Worm (Caenorhabditis elegans): ENCODE data around the gene C36C5.12.

C36C5.12 gene

DNA sequence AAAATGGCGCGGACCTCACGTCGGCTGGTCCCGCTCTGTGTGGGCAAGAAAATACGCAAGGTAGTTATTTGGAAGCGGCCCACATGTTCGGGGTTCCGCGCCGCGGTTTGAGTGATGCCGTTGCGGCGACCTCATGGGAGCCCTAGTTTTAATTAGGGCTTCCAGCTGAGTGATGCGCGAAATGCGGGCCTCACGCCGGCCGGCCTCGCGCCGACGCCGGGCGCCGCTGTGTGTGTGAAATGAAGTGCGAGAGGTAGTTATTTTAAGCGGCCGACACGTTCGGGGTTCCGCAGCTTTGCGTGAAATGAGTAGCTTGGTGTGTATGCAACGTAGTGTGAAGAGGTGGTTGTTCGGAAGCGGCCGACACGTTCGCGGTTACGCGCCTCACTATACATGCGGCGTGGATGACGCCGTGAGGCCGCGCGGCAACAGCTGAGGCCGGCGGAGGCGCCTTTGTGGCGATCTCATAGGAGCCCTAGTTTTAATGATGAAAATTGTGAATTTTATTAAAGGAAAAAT, 9.2 kb downstream of the C36C5.12 start:
- TF ChIP-seq sea-1 (GFP tag; conservative IDR thresholded peaks at IDR 0.05): no peak
- no peak for TF ChIP-seq tra-4 (tag; optimal IDR thresholded peaks at IDR 0.05)
- TF ChIP-seq scrt-1 (GFP tag; IDR thresholded peaks at IDR 0.05): no peak
- no peak for TF ChIP-seq hnd-1 (tag; optimal IDR thresholded peaks at IDR 0.05)
- TF ChIP-seq ceh-13 (GFP tag; optimal IDR thresholded peaks at IDR 0.05): no peak
- no peak for TF ChIP-seq hmbx-1 (tag; optimal IDR thresholded peaks at IDR 0.05)
- TF ChIP-seq F13C5.2 (tag; optimal IDR thresholded peaks at IDR 0.05): no peak
- no peak for TF ChIP-seq flt-1 (GFP tag; IDR thresholded peaks at IDR 0.05)
- no peak for TF ChIP-seq hmg-4 (GFP tag; optimal IDR thresholded peaks at IDR 0.05)
- no peak for TF ChIP-seq aly-1 (tag; optimal IDR thresholded peaks at IDR 0.05)
- TF ChIP-seq B0310.2 (tag; optimal IDR thresholded peaks at IDR 0.05): no peak
- no peak for TF ChIP-seq tbx-11 (GFP tag; IDR thresholded peaks at IDR 0.05)
- TF ChIP-seq ets-7 (tag; optimal IDR thresholded peaks at IDR 0.05): no peak
- TF ChIP-seq pes-1 (GFP tag; IDR thresholded peaks at IDR 0.05): no peak
- no peak for TF ChIP-seq ama-1 (optimal IDR thresholded peaks at IDR 0.05)

DNA sequence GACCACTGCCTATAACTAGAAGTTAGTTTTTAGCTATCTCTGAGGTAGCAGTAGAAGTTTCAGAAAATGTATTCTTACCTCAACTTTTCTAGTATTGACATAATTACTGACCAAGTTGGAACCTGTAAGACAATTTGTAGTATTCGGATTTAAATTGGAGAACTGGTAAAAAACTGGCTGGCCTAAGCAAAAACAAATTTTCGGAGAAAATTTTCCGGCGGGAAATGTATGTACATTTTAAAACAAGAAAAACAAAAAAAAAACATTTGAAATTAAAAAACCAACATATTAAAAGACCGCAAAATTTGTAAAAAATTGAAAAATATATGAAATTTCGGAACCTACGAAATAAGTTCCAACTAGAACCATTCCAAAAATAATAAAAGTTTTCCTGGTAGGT, 12.2 kb downstream of the C36C5.12 start, which contains the start of gene srab-11:
Gene srab-11, minus strand, starts transcription at position 101 of the 400 bp plus-strand sequence.
- TF ChIP-seq tra-4 (tag; optimal IDR thresholded peaks at IDR 0.05) (no peak), tbx-37 (GFP tag; conservative IDR thresholded peaks at IDR 0.05) (no peak), ets-7 (tag; optimal IDR thresholded peaks at IDR 0.05) (no peak), ceh-36 (tag; optimal IDR thresholded peaks at IDR 0.05) (no peak), F13C5.2 (tag; optimal IDR thresholded peaks at IDR 0.05) (no peak), B0310.2 (tag; optimal IDR thresholded peaks at IDR 0.05) (no peak), sea-1 (GFP tag; conservative IDR thresholded peaks at IDR 0.05) (no peak), hmg-4 (GFP tag; optimal IDR thresholded peaks at IDR 0.05) (no peak), flt-1 (GFP tag; IDR thresholded peaks at IDR 0.05) (no peak), pes-1 (GFP tag; IDR thresholded peaks at IDR 0.05) (no peak), hnd-1 (tag; optimal IDR thresholded peaks at IDR 0.05) (no peak), hmbx-1 (tag; optimal IDR thresholded peaks at IDR 0.05) (no peak), aly-1 (tag; optimal IDR thresholded peaks at IDR 0.05) (no peak)

DNA sequence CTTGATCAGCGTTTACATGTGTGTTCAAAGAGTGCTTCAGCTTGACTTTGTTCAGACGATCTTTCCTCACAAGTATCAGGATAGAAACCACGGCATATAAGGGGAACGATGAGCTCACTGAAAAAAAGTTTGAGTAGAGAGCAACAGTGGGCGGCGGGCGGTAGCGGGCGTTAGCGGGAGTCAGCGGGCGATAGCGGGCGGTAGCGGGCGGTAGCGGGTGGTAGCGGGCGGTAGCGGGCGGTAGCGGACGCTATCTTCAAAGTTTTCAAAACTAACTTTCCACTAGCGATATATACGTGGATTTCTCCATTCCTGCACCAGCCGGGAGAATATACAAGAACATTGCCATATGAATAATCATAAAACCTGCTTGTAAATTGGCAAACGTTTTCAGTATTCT, 13.9 kb downstream of the C36C5.12 start:
- TF ChIP-seq ceh-36 (tag; optimal IDR thresholded peaks at IDR 0.05) (no peak), flt-1 (GFP tag; IDR thresholded peaks at IDR 0.05) (no peak), ceh-13 (GFP tag; optimal IDR thresholded peaks at IDR 0.05) (no peak), hmbx-1 (tag; optimal IDR thresholded peaks at IDR 0.05) (no peak), sea-1 (GFP tag; conservative IDR thresholded peaks at IDR 0.05) (no peak), ama-1 (optimal IDR thresholded peaks at IDR 0.05) (no peak)

DNA sequence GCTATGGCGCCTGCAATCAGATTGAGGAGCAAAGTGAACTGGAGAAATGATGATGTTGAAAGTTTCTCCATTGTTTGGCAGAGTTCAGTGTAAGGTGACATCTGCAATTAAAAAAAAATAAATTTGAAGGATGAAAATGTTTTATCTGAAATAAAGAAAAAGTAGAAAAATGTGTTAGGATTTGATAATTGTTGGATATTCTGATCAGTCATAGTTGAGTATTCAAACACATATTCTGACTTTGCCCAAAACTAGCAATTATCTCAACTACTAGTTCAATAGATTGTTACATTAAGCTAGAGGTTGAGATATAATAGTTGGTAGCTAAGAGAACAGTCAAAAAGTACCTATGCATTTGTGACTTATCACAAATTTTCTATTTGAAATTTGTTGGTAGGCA, 14.7 kb downstream of the C36C5.12 start, which contains the start of gene srab-10:
Gene srab-10, minus strand, starts transcription at position 101 of the 400 bp plus-strand sequence.
- TF ChIP-seq hmbx-1 (tag; optimal IDR thresholded peaks at IDR 0.05) (no peak), ceh-13 (GFP tag; optimal IDR thresholded peaks at IDR 0.05) (no peak), hnd-1 (tag; optimal IDR thresholded peaks at IDR 0.05) (no peak), tbx-37 (GFP tag; conservative IDR thresholded peaks at IDR 0.05) (no peak), pes-1 (GFP tag; IDR thresholded peaks at IDR 0.05) (no peak)

DNA sequence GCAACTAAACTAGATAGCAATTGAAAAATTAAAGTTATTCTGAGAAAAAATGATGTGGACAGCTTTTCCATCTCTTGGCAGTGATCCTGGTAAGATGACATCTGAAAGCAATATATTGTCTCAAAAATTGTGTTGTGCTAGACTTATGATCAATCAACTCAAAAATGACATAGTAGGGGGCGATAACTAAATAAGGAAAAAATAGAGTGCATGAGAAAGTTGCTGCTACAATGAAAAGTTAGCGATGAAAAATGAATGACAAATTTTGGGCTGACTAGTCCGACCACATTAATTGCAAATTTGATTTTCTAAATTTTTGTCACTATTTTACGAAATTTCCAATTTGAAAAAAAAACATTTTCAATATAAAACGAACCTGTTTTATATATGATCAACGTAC, 18.0 kb downstream of the C36C5.12 start, which contains the start of gene srab-9:
Gene srab-9, minus strand, starts transcription at position 101 of the 400 bp plus-strand sequence.
- no peak for TF ChIP-seq B0310.2 (tag; optimal IDR thresholded peaks at IDR 0.05)
- no peak for TF ChIP-seq ets-7 (tag; optimal IDR thresholded peaks at IDR 0.05)
- no peak for TF ChIP-seq tra-4 (tag; optimal IDR thresholded peaks at IDR 0.05)
- no peak for TF ChIP-seq ceh-36 (tag; optimal IDR thresholded peaks at IDR 0.05)
- TF ChIP-seq hnd-1 (tag; optimal IDR thresholded peaks at IDR 0.05): no peak
- TF ChIP-seq ama-1 (optimal IDR thresholded peaks at IDR 0.05): no peak
- no peak for TF ChIP-seq ceh-13 (GFP tag; optimal IDR thresholded peaks at IDR 0.05)
- TF ChIP-seq pes-1 (GFP tag; IDR thresholded peaks at IDR 0.05): no peak
- TF ChIP-seq aly-1 (tag; optimal IDR thresholded peaks at IDR 0.05): no peak
- no peak for TF ChIP-seq F13C5.2 (tag; optimal IDR thresholded peaks at IDR 0.05)
- TF ChIP-seq tbx-37 (GFP tag; conservative IDR thresholded peaks at IDR 0.05): no peak
- no peak for TF ChIP-seq hmbx-1 (tag; optimal IDR thresholded peaks at IDR 0.05)
- no peak for TF ChIP-seq sea-1 (GFP tag; conservative IDR thresholded peaks at IDR 0.05)
- no peak for TF ChIP-seq tbx-11 (GFP tag; IDR thresholded peaks at IDR 0.05)
- TF ChIP-seq hmg-4 (GFP tag; optimal IDR thresholded peaks at IDR 0.05): no peak
- no peak for TF ChIP-seq flt-1 (GFP tag; IDR thresholded peaks at IDR 0.05)

DNA sequence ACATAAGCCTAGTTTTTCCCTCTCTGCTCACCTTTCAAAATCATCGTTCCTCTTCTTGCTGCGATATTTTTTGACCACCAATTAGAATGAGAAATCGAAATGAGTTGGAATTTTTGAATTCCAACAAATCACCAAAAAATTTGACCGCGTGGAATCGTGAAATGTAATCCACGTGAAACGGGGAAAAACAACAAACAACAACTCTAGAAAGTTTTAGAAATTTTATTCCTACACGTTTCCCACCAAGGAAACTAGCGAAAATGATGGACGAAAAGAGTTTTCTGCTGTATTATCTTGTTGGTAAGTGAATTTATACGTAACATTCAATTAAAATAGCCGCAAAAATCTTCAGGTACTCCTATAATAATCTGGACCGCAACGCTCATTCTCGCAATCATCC, 20.7 kb downstream of the C36C5.12 start, which contains the start of the genes irld-3 and F02C9.1:
Gene irld-3, minus strand, starts transcription at position 101 of the 400 bp plus-strand sequence.
Gene F02C9.1, plus strand, starts transcription at position 216 of the 400 bp plus-strand sequence.
- TF ChIP-seq tbx-11 (GFP tag; IDR thresholded peaks at IDR 0.05): no peak
- no peak for TF ChIP-seq ceh-36 (tag; optimal IDR thresholded peaks at IDR 0.05)
- no peak for TF ChIP-seq B0310.2 (tag; optimal IDR thresholded peaks at IDR 0.05)
- TF ChIP-seq pes-1 (GFP tag; IDR thresholded peaks at IDR 0.05): no peak
- TF ChIP-seq scrt-1 (GFP tag; IDR thresholded peaks at IDR 0.05): no peak
- TF ChIP-seq hnd-1 (tag; optimal IDR thresholded peaks at IDR 0.05): no peak
- TF ChIP-seq aly-1 (tag; optimal IDR thresholded peaks at IDR 0.05): no peak
- TF ChIP-seq F13C5.2 (tag; optimal IDR thresholded peaks at IDR 0.05): no peak
- no peak for TF ChIP-seq hmbx-1 (tag; optimal IDR thresholded peaks at IDR 0.05)
- TF ChIP-seq hmg-4 (GFP tag; optimal IDR thresholded peaks at IDR 0.05): no peak
- no peak for TF ChIP-seq ceh-13 (GFP tag; optimal IDR thresholded peaks at IDR 0.05)
- TF ChIP-seq sea-1 (GFP tag; conservative IDR thresholded peaks at IDR 0.05): no peak
- TF ChIP-seq tbx-37 (GFP tag; conservative IDR thresholded peaks at IDR 0.05): no peak
- no peak for TF ChIP-seq flt-1 (GFP tag; IDR thresholded peaks at IDR 0.05)
- TF ChIP-seq ama-1 (optimal IDR thresholded peaks at IDR 0.05): no peak
- TF ChIP-seq tra-4 (tag; optimal IDR thresholded peaks at IDR 0.05): no peak

DNA sequence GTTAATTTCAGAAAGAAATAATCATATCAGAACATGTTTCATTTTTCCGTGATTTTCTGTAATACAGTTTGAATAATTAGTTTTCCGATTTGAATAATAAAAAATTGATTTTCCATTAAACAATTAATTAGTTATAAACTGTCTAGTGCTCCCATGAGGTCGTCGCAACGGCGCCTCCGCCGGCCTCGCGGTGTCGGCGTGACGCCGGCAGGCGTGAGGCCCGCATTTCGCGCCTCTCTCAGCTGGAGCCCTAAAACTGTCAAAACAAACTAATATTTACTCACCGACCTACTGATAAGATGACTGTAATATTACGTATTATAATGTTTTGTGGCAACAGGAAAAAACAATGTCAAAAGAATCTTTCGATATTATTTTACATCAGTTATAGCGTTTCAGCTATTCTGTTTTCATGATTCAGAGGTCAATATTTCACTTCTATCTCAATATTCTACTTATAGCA, 25.8 kb downstream of the C36C5.12 start, which contains the start of gene F02C9.2:
Gene F02C9.2, plus strand, starts transcription at position 413 of the 463 bp plus-strand sequence.
- TF ChIP-seq hnd-1 (tag; optimal IDR thresholded peaks at IDR 0.05) (no peak), flt-1 (GFP tag; IDR thresholded peaks at IDR 0.05) (no peak), ceh-36 (tag; optimal IDR thresholded peaks at IDR 0.05) (no peak), aly-1 (tag; optimal IDR thresholded peaks at IDR 0.05) (no peak), tra-4 (tag; optimal IDR thresholded peaks at IDR 0.05) (no peak), scrt-1 (GFP tag; IDR thresholded peaks at IDR 0.05) (no peak), ama-1 (optimal IDR thresholded peaks at IDR 0.05) (no peak), B0310.2 (tag; optimal IDR thresholded peaks at IDR 0.05) (no peak), tbx-11 (GFP tag; IDR thresholded peaks at IDR 0.05) (no peak), ets-7 (tag; optimal IDR thresholded peaks at IDR 0.05) (no peak), ceh-13 (GFP tag; optimal IDR thresholded peaks at IDR 0.05) (no peak), pes-1 (GFP tag; IDR thresholded peaks at IDR 0.05) (no peak), F13C5.2 (tag; optimal IDR thresholded peaks at IDR 0.05) (no peak), sea-1 (GFP tag; conservative IDR thresholded peaks at IDR 0.05) (no peak), hmg-4 (GFP tag; optimal IDR thresholded peaks at IDR 0.05) (no peak), tbx-37 (GFP tag; conservative IDR thresholded peaks at IDR 0.05) (no peak), hmbx-1 (tag; optimal IDR thresholded peaks at IDR 0.05) (no peak)

All from whole organism, early embryonic.